Worm (Caenorhabditis elegans) whole organism, L1 larva: ENCODE results near the gene fbxa-213.
"Not testable (repeated sequence)": the region's sequence is repeated elsewhere in the genome, so short reads cannot be mapped to it uniquely, and the experiment has no call there.

ENCODE experiments used
- C34B4.2 ChIP-seq: sonication (generic microtip); optimal IDR thresholded peaks from 2 replicates; lab custom pipeline; 2017; ENCODE audit warnings: mild to moderate bottlenecking, missing genetic modification characterization, missing compliant biosample characterization
- F16B12.6 ChIP-seq: fragments of 150-350 bp; optimal IDR thresholded peaks from 2 replicates; lab custom pipeline; 2014; ENCODE audit warnings: missing biosample characterization, missing genetic modification characterization
- alr-1 ChIP-seq: fragments of 200-800 bp; sonication (Bioruptor generic); optimal IDR thresholded peaks from 2 replicates; lab custom pipeline; 2018; ENCODE audit warnings: borderline replicate concordance, mild to moderate bottlenecking, missing genetic modification characterization, missing compliant biosample characterization
- aly-2 ChIP-seq: fragments of 150-350 bp; optimal IDR thresholded peaks from 2 replicates; lab custom pipeline; 2014; ENCODE audit warnings: missing biosample characterization, missing genetic modification characterization
- blmp-1 ChIP-seq: fragments of 150-350 bp; optimal IDR thresholded peaks from 2 replicates; lab custom pipeline; 2014; ENCODE audit warnings: missing biosample characterization, missing genetic modification characterization
- ceh-8 ChIP-seq: fragments of 200-800 bp; sonication (Bioruptor generic); optimal IDR thresholded peaks from 2 replicates; lab custom pipeline; 2018; ENCODE audit warnings: mild to moderate bottlenecking, missing genetic modification characterization, moderate library complexity, missing compliant biosample characterization
- ceh-88 ChIP-seq: fragments of 200-800 bp; sonication (Bioruptor generic); IDR thresholded peaks from 2 replicates; pipeline ENCODE4 v1.3.6; 2022; ENCODE audit warnings: missing genetic modification characterization, missing compliant biosample characterization
- efl-1 ChIP-seq, 4 experiments: fragments of 150-350 bp; optimal IDR thresholded peaks in 3 of 4; peaks in 1 of 4; 1 replicate in 1 of 4; 2 replicates in 3 of 4; lab custom pipeline; 2014; ENCODE audit warnings: missing biosample characterization in 2 of 4, missing genetic modification characterization in 2 of 4, missing genetic modification reagents in 2 of 4
- efl-3 ChIP-seq: fragments of 200-800 bp; sonication (Bioruptor generic); optimal IDR thresholded peaks from 2 replicates; lab custom pipeline; 2018; ENCODE audit warnings: mild to moderate bottlenecking, missing genetic modification characterization, missing compliant biosample characterization
- egl-13 ChIP-seq: sonication (generic microtip); optimal IDR thresholded peaks from 2 replicates; lab custom pipeline; 2016; ENCODE audit warnings: missing genotype, missing genetic modification reagents, missing genetic modification characterization, missing compliant biosample characterization
- elt-3 ChIP-seq, 6 experiments: fragments of 150-350 bp in 1 of 6; sonication (generic microtip); optimal IDR thresholded peaks; 2 replicates each; lab custom pipeline; 2017 to 2018; ENCODE audit warnings: missing biosample characterization in 6 of 6, missing genetic modification characterization in 6 of 6, inconsistent platforms in 1 of 6
- ets-5 ChIP-seq: fragments of 200-800 bp; sonication (Bioruptor generic); IDR thresholded peaks from 2 replicates; pipeline ENCODE4 v1.3.6; 2022; ENCODE audit warnings: missing genetic modification characterization, missing compliant biosample characterization
- fos-1 ChIP-seq: fragments of 150-350 bp; optimal IDR thresholded peaks from 2 replicates; lab custom pipeline; 2014; ENCODE audit warnings: missing biosample characterization, missing genetic modification characterization
- hlh-17 ChIP-seq: fragments of 200-800 bp; sonication (Bioruptor generic); optimal IDR thresholded peaks from 2 replicates; lab custom pipeline; 2018; ENCODE audit warnings: missing genetic modification characterization, mild to moderate bottlenecking, missing compliant biosample characterization, moderate library complexity, borderline replicate concordance
- hpl-2 ChIP-seq: fragments of 150-350 bp; optimal IDR thresholded peaks from 2 replicates; lab custom pipeline; 2014; ENCODE audit warnings: missing biosample characterization, missing genetic modification reagents, missing genetic modification characterization
- isw-1 ChIP-seq: fragments of 200-800 bp; sonication (Bioruptor generic); IDR thresholded peaks from 2 replicates; pipeline ENCODE4 v1.3.6; 2022; ENCODE audit warnings: missing genetic modification characterization, missing compliant biosample characterization
- jun-1 ChIP-seq: fragments of 150-350 bp; optimal IDR thresholded peaks from 2 replicates; lab custom pipeline; 2014; ENCODE audit warnings: missing biosample characterization, missing genetic modification reagents, missing genetic modification characterization
- lin-35 ChIP-seq, 2 experiments: fragments of 150-350 bp; optimal IDR thresholded peaks; 2 replicates each; lab custom pipeline; 2014; ENCODE audit warnings: missing biosample characterization in 2 of 2, missing genetic modification characterization in 2 of 2, missing genetic modification reagents in 2 of 2
- lsy-2 ChIP-seq, 2 experiments: fragments of 150-350 bp; optimal IDR thresholded peaks; 2 replicates each; lab custom pipeline; 2014; ENCODE audit warnings: missing biosample characterization in 2 of 2, missing genetic modification characterization in 2 of 2
- mab-9 ChIP-seq: fragments of 200-800 bp; sonication (Bioruptor generic); IDR thresholded peaks from 2 replicates; pipeline ENCODE4 v1.3.6; 2022; ENCODE audit warnings: missing genetic modification reagents, missing genetic modification characterization, missing compliant biosample characterization
- mdl-1 ChIP-seq, 2 experiments: fragments of 150-350 bp; optimal IDR thresholded peaks; 2 replicates each; lab custom pipeline; 2014 to 2017; ENCODE audit warnings: missing biosample characterization in 2 of 2, missing genetic modification characterization in 2 of 2, inconsistent platforms in 1 of 2
- mef-2 ChIP-seq: fragments of 150-350 bp; optimal IDR thresholded peaks from 2 replicates; lab custom pipeline; 2014; ENCODE audit warnings: missing biosample characterization, missing genetic modification characterization
- nhr-12 ChIP-seq: sonication (generic microtip); optimal IDR thresholded peaks from 2 replicates; lab custom pipeline; 2017; ENCODE audit warnings: missing biosample characterization, missing genetic modification characterization
- nhr-28 ChIP-seq: fragments of 150-350 bp; optimal IDR thresholded peaks from 2 replicates; lab custom pipeline; 2014; ENCODE audit warnings: missing biosample characterization, missing genetic modification characterization
- nhr-47 ChIP-seq: sonication (generic microtip); optimal IDR thresholded peaks from 2 replicates; lab custom pipeline; 2016; ENCODE audit warnings: mild to moderate bottlenecking, missing genetic modification characterization, moderate library complexity, missing compliant biosample characterization
- nhr-71 ChIP-seq: sonication (generic microtip); optimal IDR thresholded peaks from 2 replicates; lab custom pipeline; 2016; ENCODE audit warnings: mild to moderate bottlenecking, missing genetic modification characterization, moderate library complexity, missing compliant biosample characterization
- nhr-76 ChIP-seq: sonication (generic microtip); optimal IDR thresholded peaks from 2 replicates; lab custom pipeline; 2017; ENCODE audit warnings: missing biosample characterization, missing genetic modification characterization
- nhr-77 ChIP-seq: fragments of 150-350 bp; optimal IDR thresholded peaks from 2 replicates; lab custom pipeline; 2014; ENCODE audit warnings: missing biosample characterization, missing genetic modification characterization
- nhr-84 ChIP-seq: sonication (generic microtip); optimal IDR thresholded peaks from 2 replicates; lab custom pipeline; 2017; ENCODE audit warnings: missing biosample characterization, missing genetic modification characterization
- pax-3 ChIP-seq: fragments of 200-800 bp; sonication (Bioruptor generic); optimal IDR thresholded peaks from 2 replicates; lab custom pipeline; 2018; ENCODE audit warnings: mild to moderate bottlenecking, missing genetic modification characterization, moderate library complexity, missing compliant biosample characterization
- snu-23 ChIP-seq: sonication (generic microtip); optimal IDR thresholded peaks from 2 replicates; lab custom pipeline; 2016; ENCODE audit warnings: missing genetic modification characterization, missing compliant biosample characterization
- sptf-1 ChIP-seq: fragments of 150-350 bp; optimal IDR thresholded peaks from 2 replicates; lab custom pipeline; 2014; ENCODE audit warnings: missing biosample characterization, missing genetic modification characterization
- tbx-2 ChIP-seq: sonication (generic microtip); optimal IDR thresholded peaks from 2 replicates; lab custom pipeline; 2016; ENCODE audit warnings: missing genetic modification characterization, missing compliant biosample characterization
- tlp-1 ChIP-seq: fragments of 150-350 bp; optimal IDR thresholded peaks from 2 replicates; lab custom pipeline; 2014; ENCODE audit warnings: missing biosample characterization, missing genetic modification characterization
- unc-86 ChIP-seq: sonication (generic microtip); optimal IDR thresholded peaks from 2 replicates; lab custom pipeline; 2016; ENCODE audit warnings: missing genetic modification characterization, missing compliant biosample characterization
- xbp-1 ChIP-seq: sonication (generic microtip); optimal IDR thresholded peaks from 2 replicates; lab custom pipeline; 2016; ENCODE audit warnings: missing genetic modification characterization, missing compliant biosample characterization
- zag-1 ChIP-seq: fragments of 150-350 bp; optimal IDR thresholded peaks from 2 replicates; lab custom pipeline; 2014; ENCODE audit warnings: missing biosample characterization, missing genetic modification characterization

Gene fbxa-213

DNA sequence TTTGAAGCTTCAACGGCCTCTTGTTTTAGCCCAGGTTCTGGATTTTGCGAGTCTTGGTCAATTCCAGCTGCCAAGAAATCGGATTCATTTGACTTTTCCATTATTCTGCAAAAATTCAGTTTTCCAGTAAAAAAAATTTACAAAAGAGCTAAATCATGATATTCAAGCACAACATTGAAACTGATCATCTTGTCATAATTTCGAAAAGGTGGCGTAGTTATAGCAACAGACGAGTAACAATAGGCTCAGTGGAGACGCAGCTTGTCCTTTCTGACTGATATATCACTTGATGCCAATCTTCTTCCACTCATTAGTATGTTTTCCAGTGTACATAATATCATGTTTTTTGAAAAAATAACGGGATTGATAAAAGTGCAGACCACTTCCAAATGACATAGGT, at the start of gene fbxa-213:
TSS of gene fbxa-213 (minus strand) at position 101 of the 400 bp plus-strand sequence.
- TF ChIP-seq ets-5 (GFP tag; lab: Robert Waterston, UW) = no peak
- TF ChIP-seq, all 84 proteins: peak for 0

DNA sequence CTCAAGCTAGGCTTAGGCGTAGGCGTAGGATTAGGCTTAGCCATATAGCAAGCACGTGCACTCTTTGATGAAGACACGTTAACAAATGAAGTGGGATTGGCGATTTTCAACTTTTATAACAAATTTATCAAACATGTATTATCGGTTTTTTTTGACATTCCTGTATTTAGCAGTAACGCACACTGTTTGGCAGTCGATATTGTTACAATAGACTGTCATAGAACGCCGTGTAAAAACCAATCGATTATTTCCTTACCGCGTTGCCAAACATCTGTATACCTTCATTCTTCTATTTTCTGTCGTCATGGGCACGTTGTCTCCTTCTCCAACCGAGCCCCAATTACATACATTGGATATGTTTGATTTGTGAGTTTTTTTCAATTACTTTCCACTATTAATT, 49.7 kb upstream of the fbxa-213 start, which contains the start of gene fbxb-119:
TSS of gene fbxb-119 (plus strand) at position 301 of the 400 bp plus-strand sequence.
- no peak for TF ChIP-seq egl-13 (tag; lab: Kevin White, UChicago)
- TF ChIP-seq aly-2 (tag; lab: Kevin White, UChicago) = no peak
- TF ChIP-seq nhr-28 = no peak
- TF ChIP-seq nhr-12 (tag; lab: Kevin White, UChicago) = no peak
- TF ChIP-seq hlh-17 = no peak
- TF ChIP-seq nhr-84 (tag; lab: Kevin White, UChicago) = no peak
- no peak for TF ChIP-seq ceh-88 (GFP tag; lab: Robert Waterston, UW)
- TF ChIP-seq pax-3 (tag; lab: Kevin White, UChicago) = no peak
- TF ChIP-seq F16B12.6 = no peak
- no peak for TF ChIP-seq nhr-76 (tag; lab: Kevin White, UChicago)
- TF ChIP-seq tlp-1 (tag; lab: Kevin White, UChicago) = no peak
- no peak for TF ChIP-seq nhr-71
- TF ChIP-seq jun-1 (tag; lab: Kevin White, UChicago) = no peak
- TF ChIP-seq zag-1 (tag; lab: Kevin White, UChicago) = no peak
- TF ChIP-seq unc-86 (tag; lab: Kevin White, UChicago) = no peak
- no peak for TF ChIP-seq snu-23 (GFP tag; lab: Kevin White, UChicago)
- TF ChIP-seq efl-3 (GFP tag; lab: Kevin White, UChicago) = no peak
- no peak for TF ChIP-seq nhr-47 (tag; lab: Kevin White, UChicago)
- TF ChIP-seq tbx-2 (tag; lab: Kevin White, UChicago) = no peak
- TF ChIP-seq lin-35 (GFP tag; optimal IDR thresholded peaks at IDR 0.05; lab: Kevin White, UChicago) = no peak

ce11 chrV:18302414-18302813, 33.8 kb upstream of the fbxa-213 start, which contains the start of gene Y51A2A.6:
TSS of gene Y51A2A.6 (plus strand) at chrV:18302714.
- not testable (repeated sequence) for TF ChIP-seq C34B4.2 (tag; lab: Kevin White, UChicago); xbp-1 (tag; lab: Kevin White, UChicago); elt-3 (tag; optimal IDR thresholded peaks at IDR 0.05; lab: Kevin White, UChicago)
- TF ChIP-seq, all 84 proteins: peak for 0; not testable (repeated sequence) for 84

ce11 chrV:18299313-18299712, 30.7 kb upstream of the fbxa-213 start:
- TF ChIP-seq lin-35 (GFP tag; optimal IDR thresholded peaks at IDR 0.05; lab: Kevin White, UChicago) (no peak), fos-1 (tag; lab: Kevin White, UChicago) (no peak), mab-9 (GFP tag; lab: Robert Waterston, UW) (no peak), blmp-1 (no peak), mef-2 (no peak)

ce11 chrV:18298506-18298905, 29.9 kb upstream of the fbxa-213 start, which contains the start of gene Y51A2A.5:
TSS of gene Y51A2A.5 (plus strand) at chrV:18298806.
- TF ChIP-seq egl-13 (tag; lab: Kevin White, UChicago) (no peak), sptf-1 (no peak), ceh-8 (GFP tag; lab: Kevin White, UChicago) (no peak), alr-1 (tag; lab: Kevin White, UChicago) (no peak), hpl-2 (no peak), ceh-88 (GFP tag; lab: Robert Waterston, UW) (no peak), mdl-1 (tag; optimal IDR thresholded peaks at IDR 0.05; lab: Kevin White, UChicago) (no peak), blmp-1 (no peak), isw-1 (no peak), efl-1 (optimal IDR thresholded peaks at IDR 0.05; lab: Kevin White, UChicago) (no peak), efl-1 (GFP tag; optimal IDR thresholded peaks at IDR 0.05 in 1 of 2; lab: Kevin White, UChicago) (no peak), tlp-1 (tag; lab: Kevin White, UChicago) (no peak), elt-3 (tag; optimal IDR thresholded peaks at IDR 0.05; lab: Kevin White, UChicago) (no peak), nhr-77 (tag; lab: Kevin White, UChicago) (no peak), lsy-2 (tag; optimal IDR thresholded peaks at IDR 0.05; lab: Kevin White, UChicago) (no peak), zag-1 (tag; lab: Kevin White, UChicago) (no peak)
